Fruit fly (Drosophila melanogaster): ENCODE results near the gene RpL17.

dm6 chrX:6741184-6741586 is 2.9 kb downstream of the RpL17 start:
- TF ChIP-seq Six4 (GFP tag; optimal IDR thresholded peaks at IDR 0.05) (no peak), Stat92E (GFP tag; optimal IDR thresholded peaks at IDR 0.05) (no peak), CG10267 (tag; optimal IDR thresholded peaks at IDR 0.05) (peak; percentile 68), Lhr (GFP tag; optimal IDR thresholded peaks at IDR 0.05) (peak; percentile 84), vfl (GFP tag; optimal IDR thresholded peaks at IDR 0.05) (peak; percentile 53), B-H1 (GFP tag; IDR thresholded peaks at IDR 0.05) (no peak; the same call in 2 of the 3 replicates), CG1647 (GFP tag; optimal IDR thresholded peaks at IDR 0.05) (peak; percentile 49), CG14014 (GFP tag; IDR thresholded peaks at IDR 0.05) (peak; percentile 52; the same call in 1 of the 2 replicates), D (optimal IDR thresholded peaks at IDR 0.05) (no peak), D (GFP tag; optimal IDR thresholded peaks at IDR 0.05) (no peak)

Data from whole organism, embryonic.